Worm (Caenorhabditis elegans) whole organism, young adult: ENCODE measurements around the gene F36H12.3.

Experiments
- aptf-3 ChIP-seq: fragments of 200-800 bp; sonication (Bioruptor generic); IDR thresholded peaks from 2 replicates; pipeline ENCODE4 v1.3.6; 2022; ENCODE audit warnings: missing genetic modification characterization, missing compliant biosample characterization
- egl-44 ChIP-seq: fragments of 200-800 bp; sonication (Bioruptor generic); IDR thresholded peaks from 2 replicates; pipeline ENCODE4 v1.3.6; 2022; ENCODE audit warnings: missing genetic modification reagents, missing genetic modification characterization, missing compliant biosample characterization
- unc-62 ChIP-seq: fragments of 150-350 bp; optimal IDR thresholded peaks from 2 replicates; lab custom pipeline; 2014; ENCODE audit warnings: missing biosample characterization, missing genetic modification reagents, missing genetic modification characterization

ce11 chrIV:5288932-5289331 lies 16.3 kb downstream of the F36H12.3 start:
- TF ChIP-seq unc-62 (GFP tag; lab: Kevin White, UChicago) (no peak), egl-44 (GFP tag; lab: Robert Waterston, UW) (no peak), aptf-3 (GFP tag; lab: Robert Waterston, UW) (no peak)
